Worm (Caenorhabditis elegans) whole organism, mixed stage, embryonic: ENCODE results near the gene srh-112.

Experiments used
- ces-1 ChIP-seq: fragments of 150-350 bp; optimal IDR thresholded peaks from 2 replicates; lab custom pipeline; 2014; ENCODE audit warnings: missing biosample characterization, missing genetic modification reagents, missing genetic modification characterization
- drap-1 ChIP-seq: fragments of 200-800 bp; sonication (Bioruptor generic); optimal IDR thresholded peaks from 3 replicates; lab custom pipeline; 2018; ENCODE audit warnings: mild to moderate bottlenecking, missing genetic modification characterization, missing compliant biosample characterization
- elt-3 ChIP-seq: fragments of 150-350 bp; optimal IDR thresholded peaks from 2 replicates; lab custom pipeline; 2014; ENCODE audit warnings: missing biosample characterization, missing genetic modification characterization
- mep-1 ChIP-seq: fragments of 150-350 bp; optimal IDR thresholded peaks from 2 replicates; lab custom pipeline; 2017; ENCODE audit warnings: missing biosample characterization, missing genetic modification reagents, missing genetic modification characterization, inconsistent platforms
- nhr-12 ChIP-seq: fragments of 150-350 bp; optimal IDR thresholded peaks from 2 replicates; lab custom pipeline; 2014; ENCODE audit warnings: missing biosample characterization, missing genetic modification characterization
- nhr-237 ChIP-seq: fragments of 150-350 bp; optimal IDR thresholded peaks from 2 replicates; lab custom pipeline; 2014; ENCODE audit warnings: missing biosample characterization, missing genetic modification characterization
- nhr-28 ChIP-seq: fragments of 150-350 bp; optimal IDR thresholded peaks from 2 replicates; lab custom pipeline; 2014; ENCODE audit warnings: missing biosample characterization, missing genetic modification characterization
- sem-2 ChIP-seq: fragments of 200-800 bp; sonication (Bioruptor generic); optimal IDR thresholded peaks from 2 replicates; lab custom pipeline; 2018; ENCODE audit warnings: mild to moderate bottlenecking, missing genetic modification characterization, missing compliant biosample characterization
- unc-39 ChIP-seq: fragments of 150-350 bp; optimal IDR thresholded peaks from 2 replicates; lab custom pipeline; 2014; ENCODE audit warnings: missing biosample characterization, missing genetic modification characterization
- unc-62 ChIP-seq: fragments of 150-350 bp; optimal IDR thresholded peaks from 2 replicates; lab custom pipeline; 2014; ENCODE audit warnings: missing biosample characterization, missing genetic modification reagents, missing genetic modification characterization

DNA sequence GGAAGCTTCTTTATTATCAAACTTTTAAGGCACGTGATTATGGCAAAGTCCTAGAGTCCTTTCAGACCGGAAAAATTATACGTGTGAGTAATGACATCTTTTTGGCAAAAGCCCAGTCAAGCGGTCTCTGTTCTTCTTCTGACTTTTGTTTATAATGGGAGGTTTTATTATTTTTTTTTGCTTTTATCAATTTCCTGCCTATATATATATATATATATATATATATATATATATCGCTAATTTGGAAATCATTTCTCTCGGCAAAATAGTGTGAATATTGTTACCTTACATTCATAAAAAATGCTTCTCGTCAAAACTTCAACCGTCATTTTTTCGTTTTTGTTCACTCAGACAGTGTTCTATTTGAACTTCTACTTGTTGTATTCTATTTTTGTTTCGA lies 8.3 kb downstream of the srh-112 start, which contains the start of gene srbc-62:
- TF ChIP-seq nhr-237 (tag; lab: Kevin White, UChicago) (no peak), unc-62 (GFP tag; lab: Kevin White, UChicago) (no peak), mep-1 (tag; lab: Kevin White, UChicago) (no peak), sem-2 (GFP tag; lab: Kevin White, UChicago) (no peak), nhr-28 (no peak), drap-1 (GFP tag; lab: Kevin White, UChicago) (no peak), ces-1 (no peak), nhr-12 (no peak), elt-3 (tag; lab: Kevin White, UChicago) (no peak), unc-39 (no peak)
